Worm (Caenorhabditis elegans): Measurements from ENCODE around the gene ZK177.11.

Gene ZK177.11

DNA sequence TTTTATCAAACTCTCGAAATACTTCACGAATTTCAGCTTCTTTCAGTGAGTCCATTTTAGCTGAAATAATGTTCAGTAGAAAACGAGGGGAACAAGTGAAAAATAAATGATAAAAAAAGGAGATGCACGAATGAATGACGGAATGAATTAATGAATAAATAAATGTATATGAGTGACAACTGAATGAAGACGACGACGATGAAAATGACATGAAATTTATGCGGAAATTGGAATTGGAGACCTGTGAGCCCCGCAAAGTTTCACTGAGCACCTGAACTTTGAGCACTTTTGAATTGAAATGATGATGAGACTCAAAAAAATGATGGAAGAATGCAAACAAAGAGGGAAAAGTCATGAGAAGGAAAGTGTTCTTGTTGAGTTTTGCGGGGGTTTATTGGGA lies 40.8 kb upstream of the ZK177.11 start, which contains the start of gene cal-8:
cal-8 (minus strand) TSS at position 60 of the 400 bp plus-strand sequence.
- TF ChIP-seq nhr-28 (tag; optimal IDR thresholded peaks at IDR 0.05) (no peak), lin-32 (GFP tag; optimal IDR thresholded peaks at IDR 0.05) (no peak), lin-13 (tag; optimal IDR thresholded peaks at IDR 0.05) (no peak), ceh-43 (GFP tag; optimal IDR thresholded peaks at IDR 0.05) (no peak), nhr-12 (tag; optimal IDR thresholded peaks at IDR 0.05) (no peak), bed-3 (GFP tag; optimal IDR thresholded peaks at IDR 0.05) (no peak), snpc-4 (tag; optimal IDR thresholded peaks at IDR 0.05) (no peak), M03D4.4 (tag; optimal IDR thresholded peaks at IDR 0.05) (no peak), sem-2 (GFP tag; optimal IDR thresholded peaks at IDR 0.05) (no peak), lsy-2 (tag; optimal IDR thresholded peaks at IDR 0.05) (no peak)

DNA sequence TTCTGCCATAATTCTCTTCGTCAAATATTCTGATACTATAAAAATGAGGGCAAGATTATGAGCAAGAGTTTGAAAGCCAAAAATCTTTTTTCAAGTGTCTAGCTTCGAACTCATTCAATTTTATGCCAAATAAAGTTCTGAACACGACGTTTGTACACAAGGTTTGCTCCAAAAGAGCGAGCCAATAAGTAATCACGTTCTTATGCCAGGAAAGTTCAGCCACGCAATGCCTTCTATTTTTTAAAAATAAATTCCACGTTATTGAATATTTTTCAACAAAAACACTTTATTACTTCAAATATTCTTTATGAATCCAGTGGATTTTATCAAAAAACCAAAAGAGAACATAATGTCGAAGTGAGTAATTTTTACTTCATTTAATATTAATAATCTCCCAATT lies 34.9 kb upstream of the ZK177.11 start, which contains the start of gene nep-5:
nep-5 (plus strand) TSS at position 301 of the 400 bp plus-strand sequence.
- TF ChIP-seq ztf-11 (tag; optimal IDR thresholded peaks at IDR 0.05), result no peak
- no peak for TF ChIP-seq lin-13 (tag; optimal IDR thresholded peaks at IDR 0.05)
- no peak for TF ChIP-seq sptf-1 (tag; optimal IDR thresholded peaks at IDR 0.05)
- TF ChIP-seq nhr-12 (tag; optimal IDR thresholded peaks at IDR 0.05), result no peak
- TF ChIP-seq sem-2 (GFP tag; optimal IDR thresholded peaks at IDR 0.05), result no peak
- TF ChIP-seq mep-1 (tag; optimal IDR thresholded peaks at IDR 0.05), result no peak
- TF ChIP-seq ceh-83 (GFP tag; optimal IDR thresholded peaks at IDR 0.05), result no peak
- no peak for TF ChIP-seq bed-3 (GFP tag; optimal IDR thresholded peaks at IDR 0.05)
- TF ChIP-seq mab-5 (tag; optimal IDR thresholded peaks at IDR 0.05), result no peak
- no peak for TF ChIP-seq nhr-237 (tag; optimal IDR thresholded peaks at IDR 0.05)
- TF ChIP-seq elt-1 (tag; optimal IDR thresholded peaks at IDR 0.05; ENCODE audit: borderline replicate concordance, insufficient read depth), result no peak
- TF ChIP-seq pha-4 (tag; optimal IDR thresholded peaks at IDR 0.05), result no peak
- no peak for TF ChIP-seq blmp-1 (tag; optimal IDR thresholded peaks at IDR 0.05)

DNA sequence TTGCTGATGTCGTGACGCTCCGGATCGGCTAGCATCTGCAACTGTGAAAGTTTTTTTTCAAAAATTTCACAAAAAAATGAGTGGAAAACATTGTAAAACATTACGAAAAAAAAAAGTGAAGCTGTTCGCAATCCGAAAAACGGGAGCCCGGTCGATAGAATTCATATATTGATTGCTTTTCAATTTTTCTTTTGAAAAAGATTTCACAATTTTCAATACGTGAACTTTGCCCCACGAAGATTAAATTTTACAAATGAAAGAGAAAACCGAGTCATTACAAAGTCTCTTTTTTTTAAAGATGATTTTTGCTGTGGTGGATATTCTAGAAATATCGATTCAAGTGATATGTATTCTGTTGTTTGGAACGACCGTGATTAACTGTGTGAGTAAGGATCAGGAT lies 28.3 kb upstream of the ZK177.11 start, which contains the start of gene F12A10.6:
F12A10.6 (minus strand) TSS at position 101 of the 400 bp plus-strand sequence.
- TF ChIP-seq lin-13 (tag; optimal IDR thresholded peaks at IDR 0.05) (no peak), tbx-8 (GFP tag; optimal IDR thresholded peaks at IDR 0.05) (no peak), ztf-11 (tag; optimal IDR thresholded peaks at IDR 0.05) (no peak), cnd-1 (tag; optimal IDR thresholded peaks at IDR 0.05) (no peak), nhr-28 (tag; optimal IDR thresholded peaks at IDR 0.05) (no peak)

DNA sequence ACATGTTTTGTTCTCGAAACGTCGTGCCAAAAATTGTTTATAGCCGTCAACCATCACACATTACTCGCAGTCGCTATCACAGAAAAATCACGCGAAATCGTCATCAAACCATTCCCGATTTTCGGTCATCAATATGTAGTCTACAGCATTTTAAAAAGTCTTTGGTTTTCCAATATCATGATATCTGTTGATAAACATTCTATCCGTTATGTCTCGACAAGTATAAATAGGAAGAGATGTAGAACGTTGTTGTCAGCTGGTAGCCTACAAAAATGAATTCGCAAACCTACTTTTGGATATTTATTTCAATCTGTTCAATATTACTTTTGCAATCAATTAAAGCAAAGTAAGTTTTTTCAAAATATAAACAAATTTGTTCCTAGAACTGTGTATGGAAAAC lies 26.4 kb upstream of the ZK177.11 start, which contains the start of gene F12A10.1:
F12A10.1 (plus strand) TSS at position 166 of the 400 bp plus-strand sequence.
- no peak for TF ChIP-seq sptf-1 (tag; optimal IDR thresholded peaks at IDR 0.05)
- TF ChIP-seq ham-2 (GFP tag; optimal IDR thresholded peaks at IDR 0.05), result no peak
- TF ChIP-seq nhr-28 (tag; optimal IDR thresholded peaks at IDR 0.05), result no peak
- no peak for TF ChIP-seq lin-32 (GFP tag; optimal IDR thresholded peaks at IDR 0.05)
- no peak for TF ChIP-seq unc-39 (tag; optimal IDR thresholded peaks at IDR 0.05)
- no peak for TF ChIP-seq elt-1 (tag; optimal IDR thresholded peaks at IDR 0.05; ENCODE audit: borderline replicate concordance, insufficient read depth)
- no peak for TF ChIP-seq ces-1 (GFP tag; optimal IDR thresholded peaks at IDR 0.05)
- no peak for TF ChIP-seq hlh-1 (tag; optimal IDR thresholded peaks at IDR 0.05)

DNA sequence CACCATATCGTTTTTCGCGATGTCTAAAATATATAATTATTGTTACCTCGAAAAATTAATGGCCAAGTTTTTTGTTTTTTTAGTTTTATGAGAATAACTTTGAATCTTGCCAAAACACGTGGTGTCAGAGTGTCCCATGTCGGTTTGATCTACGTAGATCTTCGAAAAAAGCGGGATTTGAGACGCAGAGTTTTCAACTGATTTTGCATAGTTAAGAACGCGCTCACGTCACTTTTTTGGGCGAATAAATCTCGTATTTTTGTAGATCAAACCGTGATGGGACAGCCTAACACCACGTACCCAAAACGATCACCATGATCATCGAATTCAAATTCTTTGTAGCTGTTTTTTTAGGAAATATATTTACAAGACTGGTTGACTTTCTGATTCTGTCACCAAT lies 25.2 kb upstream of the ZK177.11 start:
- TF ChIP-seq lin-13 (tag; optimal IDR thresholded peaks at IDR 0.05) (no peak), elt-3 (tag; optimal IDR thresholded peaks at IDR 0.05) (no peak), unc-39 (tag; optimal IDR thresholded peaks at IDR 0.05) (no peak), elt-1 (tag; optimal IDR thresholded peaks at IDR 0.05; ENCODE audit: borderline replicate concordance, insufficient read depth) (no peak), hlh-1 (tag; optimal IDR thresholded peaks at IDR 0.05) (no peak), bed-3 (GFP tag; optimal IDR thresholded peaks at IDR 0.05) (no peak), ces-1 (GFP tag; optimal IDR thresholded peaks at IDR 0.05) (no peak), mep-1 (tag; optimal IDR thresholded peaks at IDR 0.05) (no peak), unc-62 (GFP tag; optimal IDR thresholded peaks at IDR 0.05) (no peak), lsy-2 (tag; optimal IDR thresholded peaks at IDR 0.05) (no peak), zip-8 (tag; optimal IDR thresholded peaks at IDR 0.05) (no peak), M03D4.4 (tag; optimal IDR thresholded peaks at IDR 0.05) (no peak), mab-5 (tag; optimal IDR thresholded peaks at IDR 0.05) (no peak)

DNA sequence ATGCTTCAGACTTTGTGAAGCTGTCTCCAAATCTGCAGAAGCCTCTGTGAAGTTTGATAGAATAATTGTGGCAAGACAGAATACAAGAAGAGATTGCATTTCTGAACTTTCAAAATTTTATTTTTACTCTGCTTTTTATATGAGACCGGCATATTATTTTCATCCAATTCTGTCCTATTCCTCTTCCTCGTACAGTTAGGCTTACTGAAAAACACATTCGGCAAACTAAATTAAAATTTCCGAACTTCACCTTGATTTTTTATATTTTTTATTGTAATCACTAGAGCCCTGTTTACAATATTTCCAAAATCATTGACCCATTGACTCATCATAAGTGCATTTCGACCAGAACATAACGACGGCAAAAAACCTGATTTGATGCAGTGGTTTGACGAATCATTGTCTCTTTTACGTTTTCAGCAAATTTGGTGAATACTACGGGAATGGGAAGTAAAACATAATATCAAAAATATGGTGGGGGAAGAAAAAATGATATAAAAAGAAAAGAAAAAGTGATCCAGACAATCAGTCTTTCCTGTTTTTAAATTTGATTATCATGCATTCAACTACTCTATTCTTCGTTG lies 24.5 kb upstream of the ZK177.11 start, which contains the start of the genes suex-1 and F12A10.9:
suex-1 (minus strand) TSS at position 101 of the 584 bp plus-strand sequence.
F12A10.9 (plus strand) TSS at position 534 of the 584 bp plus-strand sequence.
- no peak for TF ChIP-seq mab-5 (tag; optimal IDR thresholded peaks at IDR 0.05)
- no peak for TF ChIP-seq pha-4 (tag; optimal IDR thresholded peaks at IDR 0.05)
- TF ChIP-seq flh-1 (GFP tag; optimal IDR thresholded peaks at IDR 0.05), result no peak
- TF ChIP-seq unc-39 (tag; optimal IDR thresholded peaks at IDR 0.05), result no peak
- TF ChIP-seq nhr-2 (tag; optimal IDR thresholded peaks at IDR 0.05), result no peak
- TF ChIP-seq lin-13 (tag; optimal IDR thresholded peaks at IDR 0.05), result no peak
- no peak for TF ChIP-seq snpc-4 (tag; optimal IDR thresholded peaks at IDR 0.05)
- no peak for TF ChIP-seq nhr-28 (tag; optimal IDR thresholded peaks at IDR 0.05)
- no peak for TF ChIP-seq hlh-1 (tag; optimal IDR thresholded peaks at IDR 0.05)
- TF ChIP-seq M03D4.4 (tag; optimal IDR thresholded peaks at IDR 0.05), result no peak
- TF ChIP-seq ham-2 (GFP tag; optimal IDR thresholded peaks at IDR 0.05), result no peak
- TF ChIP-seq ces-1 (GFP tag; optimal IDR thresholded peaks at IDR 0.05), result no peak
- no peak for TF ChIP-seq ztf-11 (tag; optimal IDR thresholded peaks at IDR 0.05)
- TF ChIP-seq zip-8 (tag; optimal IDR thresholded peaks at IDR 0.05), result no peak
